Fruit fly (Drosophila melanogaster) whole organism, embryonic: ENCODE data around the gene CG5608.

Experiments used
- Abd-B ChIP-seq: fragments of 200-800 bp; sonication (Bioruptor generic); optimal IDR thresholded peaks from 2 replicates; lab custom pipeline; 2018; ENCODE audit warnings: missing biosample characterization, mild to moderate bottlenecking, missing genetic modification characterization, moderate library complexity
- Antp ChIP-seq: fragments of 200-800 bp; sonication (Bioruptor generic); optimal IDR thresholded peaks from 3 replicates; lab custom pipeline; 2016; ENCODE audit warnings: missing biosample characterization, missing genetic modification characterization
- Asciz ChIP-seq: fragments of 200-800 bp; sonication (Bioruptor generic); optimal IDR thresholded peaks from 2 replicates; lab custom pipeline; 2017; ENCODE audit warnings: missing biosample characterization, mild to moderate bottlenecking, missing genetic modification characterization, missing genetic modification reagents
- B-H1 ChIP-seq: fragments of 200-800 bp; sonication (Bioruptor generic); IDR thresholded peaks from 3 replicates; pipeline ENCODE4 v1.3.6; 2022; ENCODE audit warnings: missing biosample characterization, missing genetic modification characterization
- CG10267 ChIP-seq: fragments of 200-800 bp; sonication (Bioruptor generic); optimal IDR thresholded peaks from 2 replicates; lab custom pipeline; 2018; ENCODE audit warnings: missing biosample characterization, mild to moderate bottlenecking, missing genetic modification characterization, moderate library complexity
- CG10274 ChIP-seq: fragments of 200-800 bp; sonication (Bioruptor generic); optimal IDR thresholded peaks from 3 replicates; lab custom pipeline; 2017; ENCODE audit warnings: missing biosample characterization, mild to moderate bottlenecking, missing genetic modification characterization
- CG12071 ChIP-seq: fragments of 200-800 bp; sonication (Bioruptor generic); optimal IDR thresholded peaks from 3 replicates; lab custom pipeline; 2018; ENCODE audit warnings: missing biosample characterization, mild to moderate bottlenecking, missing genetic modification characterization
- CG12155 ChIP-seq: fragments of 200-800 bp; sonication (Bioruptor generic); optimal IDR thresholded peaks from 3 replicates; lab custom pipeline; 2016; ENCODE audit warnings: missing biosample characterization, missing genetic modification characterization
- CG12236 ChIP-seq: fragments of 200-800 bp; sonication (Bioruptor generic); optimal IDR thresholded peaks from 2 replicates; lab custom pipeline; 2016; ENCODE audit warnings: missing biosample characterization, missing genetic modification characterization
- CG15696 ChIP-seq: fragments of 200-800 bp; sonication (Bioruptor generic); optimal IDR thresholded peaks from 2 replicates; lab custom pipeline; 2019; ENCODE audit warnings: missing biosample characterization, mild to moderate bottlenecking, missing genetic modification characterization, moderate library complexity
- CG16813 ChIP-seq: fragments of 200-800 bp; sonication (Bioruptor generic); IDR thresholded peaks from 3 replicates; pipeline ENCODE4 v1.3.6; 2022; ENCODE audit warnings: missing biosample characterization, missing genetic modification characterization; ENCODE audit not compliant: partially characterized antibody
- CG16815 ChIP-seq: fragments of 200-800 bp; sonication (Bioruptor generic); optimal IDR thresholded peaks from 3 replicates; lab custom pipeline; 2017; ENCODE audit warnings: missing biosample characterization, mild to moderate bottlenecking, missing genetic modification characterization
- CG17328 ChIP-seq: fragments of 200-800 bp; sonication (Bioruptor generic); IDR thresholded peaks from 2 replicates; pipeline ENCODE4 v1.3.6; 2022; ENCODE audit warnings: missing biosample characterization, missing genetic modification characterization
- CG17359 ChIP-seq: fragments of 200-800 bp; sonication (Bioruptor generic); optimal IDR thresholded peaks from 3 replicates; lab custom pipeline; 2018; ENCODE audit warnings: missing biosample characterization, mild to moderate bottlenecking, missing genetic modification characterization, moderate library complexity
- CG18011 ChIP-seq: fragments of 200-800 bp; sonication (Bioruptor generic); optimal IDR thresholded peaks from 2 replicates; lab custom pipeline; 2017; ENCODE audit warnings: missing biosample characterization, missing genetic modification characterization, mild to moderate bottlenecking, moderate library complexity, missing genotype
- CG2120 ChIP-seq: fragments of 200-800 bp; sonication (Bioruptor generic); optimal IDR thresholded peaks from 3 replicates; lab custom pipeline; 2016; ENCODE audit warnings: missing biosample characterization, missing genetic modification characterization
- CG2199 ChIP-seq: fragments of 200-800 bp; sonication (Bioruptor generic); IDR thresholded peaks from 3 replicates; pipeline ENCODE4 v1.3.6; 2022; ENCODE audit warnings: missing biosample characterization, missing genetic modification characterization
- CG3281 ChIP-seq: fragments of 200-800 bp; sonication (Bioruptor generic); optimal IDR thresholded peaks from 3 replicates; lab custom pipeline; 2017; ENCODE audit warnings: missing biosample characterization, mild to moderate bottlenecking, missing genetic modification characterization
- CG4404 ChIP-seq: fragments of 200-800 bp; sonication (Bioruptor generic); IDR thresholded peaks from 2 replicates; pipeline ENCODE4 v1.3.6; 2022; ENCODE audit warnings: missing biosample characterization, missing genetic modification characterization
- CG4707 ChIP-seq: fragments of 200-800 bp; sonication (Bioruptor generic); optimal IDR thresholded peaks from 2 replicates; lab custom pipeline; 2018; ENCODE audit warnings: missing biosample characterization, mild to moderate bottlenecking, missing genetic modification characterization, moderate library complexity
- CG5245 ChIP-seq: fragments of 200-800 bp; sonication (Bioruptor generic); optimal IDR thresholded peaks from 3 replicates; lab custom pipeline; 2016; ENCODE audit warnings: missing biosample characterization, missing genetic modification characterization
- CG6791 ChIP-seq: fragments of 200-800 bp; sonication (Bioruptor generic); IDR thresholded peaks from 3 replicates; pipeline ENCODE4 v1.3.6; 2022; ENCODE audit warnings: missing biosample characterization, missing genetic modification characterization; ENCODE audit not compliant: partially characterized antibody
- Dfd ChIP-seq, 2 experiments: fragments of >200 bp; optimal IDR thresholded peaks; 2 replicates each; lab custom pipeline; 2017; ENCODE audit warnings: missing biosample characterization in 2 of 2, missing genetic modification characterization in 2 of 2
- Doc3 ChIP-seq: fragments of 200-800 bp; sonication (Bioruptor generic); IDR thresholded peaks from 3 replicates; pipeline ENCODE4 v1.3.6; 2022; ENCODE audit warnings: missing biosample characterization, missing genetic modification characterization; ENCODE audit not compliant: partially characterized antibody
- Fer1 ChIP-seq: fragments of 200-800 bp; sonication (Bioruptor generic); optimal IDR thresholded peaks from 2 replicates; lab custom pipeline; 2017; ENCODE audit warnings: missing biosample characterization, mild to moderate bottlenecking, missing genetic modification characterization
- Kr ChIP-seq: fragments of 200-800 bp; sonication (Bioruptor generic); optimal IDR thresholded peaks from 2 replicates; lab custom pipeline; 2017; ENCODE audit warnings: missing biosample characterization, mild to moderate bottlenecking, missing genetic modification characterization
- Lpt ChIP-seq: fragments of >200 bp; optimal IDR thresholded peaks from 2 replicates; lab custom pipeline; 2018; ENCODE audit warnings: missing biosample characterization, missing genetic modification characterization
- Mes4 ChIP-seq: fragments of 200-800 bp; sonication (Bioruptor generic); optimal IDR thresholded peaks from 2 replicates; lab custom pipeline; 2016; ENCODE audit warnings: missing biosample characterization, missing genetic modification characterization
- NC2α ChIP-seq: fragments of 200-800 bp; sonication (Bioruptor generic); optimal IDR thresholded peaks from 2 replicates; lab custom pipeline; 2016; ENCODE audit warnings: missing biosample characterization, missing genetic modification characterization
- NFAT ChIP-seq: fragments of 200-800 bp; sonication (Bioruptor generic); IDR thresholded peaks from 2 replicates; pipeline ENCODE4 v1.3.6; 2022; ENCODE audit warnings: missing biosample characterization, missing genetic modification characterization
- Sox100B ChIP-seq: fragments of 200-800 bp; sonication (Bioruptor generic); optimal IDR thresholded peaks from 3 replicates; lab custom pipeline; 2018; ENCODE audit warnings: missing biosample characterization, mild to moderate bottlenecking, missing genetic modification characterization
- bab2 ChIP-seq: fragments of 200-800 bp; sonication (Bioruptor generic); optimal IDR thresholded peaks from 2 replicates; lab custom pipeline; 2016; ENCODE audit warnings: missing biosample characterization, missing genetic modification characterization
- cato ChIP-seq: fragments of 200-800 bp; sonication (Bioruptor generic); optimal IDR thresholded peaks from 2 replicates; lab custom pipeline; 2016; ENCODE audit warnings: missing biosample characterization, missing genetic modification characterization, borderline replicate concordance
- dmrt99B ChIP-seq: fragments of 200-800 bp; sonication (Bioruptor generic); optimal IDR thresholded peaks from 2 replicates; lab custom pipeline; 2018; ENCODE audit warnings: missing biosample characterization, mild to moderate bottlenecking, missing genetic modification characterization, moderate library complexity
- eyg ChIP-seq: fragments of 200-800 bp; sonication (Bioruptor generic); optimal IDR thresholded peaks from 3 replicates; lab custom pipeline; 2016; ENCODE audit warnings: missing biosample characterization, missing genetic modification characterization
- fd102C ChIP-seq: fragments of 200-800 bp; sonication (Bioruptor generic); optimal IDR thresholded peaks from 2 replicates; lab custom pipeline; 2018; ENCODE audit warnings: missing biosample characterization, mild to moderate bottlenecking, missing genetic modification characterization, moderate library complexity
- gsb ChIP-seq: fragments of 200-800 bp; sonication (Bioruptor generic); IDR thresholded peaks from 2 replicates; pipeline ENCODE4 v1.3.6; 2022; ENCODE audit warnings: missing biosample characterization, missing genetic modification characterization
- hbn ChIP-seq: fragments of 200-800 bp; sonication (Bioruptor generic); IDR thresholded peaks from 2 replicates; pipeline ENCODE4 v1.3.6; 2022; ENCODE audit warnings: missing biosample characterization, missing genetic modification characterization; ENCODE audit not compliant: partially characterized antibody
- her ChIP-seq: fragments of 200-800 bp; sonication (Bioruptor generic); optimal IDR thresholded peaks from 2 replicates; lab custom pipeline; 2016; ENCODE audit warnings: missing biosample characterization, missing genetic modification characterization
- jigr1 ChIP-seq: fragments of 200-800 bp; sonication (Bioruptor generic); IDR thresholded peaks from 3 replicates; pipeline ENCODE4 v1.3.6; 2022; ENCODE audit warnings: missing biosample characterization, missing genetic modification characterization
- kni ChIP-seq: fragments of 200-800 bp; sonication (Bioruptor generic); optimal IDR thresholded peaks from 3 replicates; lab custom pipeline; 2017; ENCODE audit warnings: mild to moderate bottlenecking, missing biosample characterization, missing genetic modification reagents, missing genetic modification characterization
- lab ChIP-seq: fragments of 200-800 bp; sonication (Bioruptor generic); optimal IDR thresholded peaks from 3 replicates; lab custom pipeline; 2017; ENCODE audit warnings: missing biosample characterization, missing genetic modification characterization, mild to moderate bottlenecking, moderate library complexity, missing genetic modification reagents
- luna ChIP-seq: fragments of 200-800 bp; sonication (Bioruptor generic); optimal IDR thresholded peaks from 2 replicates; lab custom pipeline; 2016; ENCODE audit warnings: missing biosample characterization, missing genetic modification characterization
- phol ChIP-seq: fragments of 200-800 bp; sonication (Bioruptor generic); optimal IDR thresholded peaks from 3 replicates; lab custom pipeline; 2018; ENCODE audit warnings: missing biosample characterization, mild to moderate bottlenecking, missing genetic modification characterization, moderate library complexity
- ro ChIP-seq: fragments of 200-800 bp; sonication (Bioruptor generic); IDR thresholded peaks from 2 replicates; pipeline ENCODE4 v1.3.6; 2022; ENCODE audit warnings: missing biosample characterization, missing genetic modification characterization
- sens-2 ChIP-seq: fragments of 200-800 bp; sonication (Bioruptor generic); IDR thresholded peaks from 2 replicates; pipeline ENCODE4 v1.3.6; 2022; ENCODE audit warnings: missing biosample characterization, missing genetic modification characterization
- sim ChIP-seq: fragments of 200-800 bp; sonication (Bioruptor generic); IDR thresholded peaks from 2 replicates; pipeline ENCODE4 v1.3.6; 2022; ENCODE audit warnings: missing biosample characterization, missing genetic modification characterization
- sisA ChIP-seq: fragments of 200-800 bp; sonication (Bioruptor generic); IDR thresholded peaks from 2 replicates; pipeline ENCODE4 v1.3.6; 2022; ENCODE audit warnings: missing biosample characterization, missing genetic modification characterization
- sqz ChIP-seq: fragments of 200-800 bp; sonication (Bioruptor generic); optimal IDR thresholded peaks from 3 replicates; lab custom pipeline; 2018; ENCODE audit warnings: missing biosample characterization, mild to moderate bottlenecking, missing genetic modification characterization
- tx ChIP-seq: fragments of 200-800 bp; sonication (Bioruptor generic); optimal IDR thresholded peaks from 2 replicates; lab custom pipeline; 2016; ENCODE audit warnings: missing biosample characterization, missing genetic modification characterization
- yki ChIP-seq: fragments of >200 bp; optimal IDR thresholded peaks from 3 replicates; lab custom pipeline; 2018

The CG5608 gene

dm6 chr3R:12448889-12449314 lies 16.2 kb downstream of the CG5608 start, which contains the start of gene CG18549 (continued):
- TF ChIP-seq NC2α (GFP tag; lab: Kevin White, UChicago) (peak; percentile 99), tx (GFP tag; lab: Kevin White, UChicago) (peak; percentile 99), phol (tag; lab: Kevin White, UChicago) (peak; percentile 100), CG10274 (GFP tag; lab: Kevin White, UChicago) (peak; percentile 98), kni (GFP tag; lab: Kevin White, UChicago) (peak; percentile 99), B-H1 (GFP tag; lab: Robert Waterston, UW) (peak; percentile 100), CG16813 (peak; percentile 80), her (GFP tag; lab: Kevin White, UChicago) (peak; percentile 97), jigr1 (GFP tag; lab: Robert Waterston, UW) (peak; percentile 99), luna (GFP tag; lab: Kevin White, UChicago) (peak; percentile 98), CG12155 (peak; percentile 99), CG10267 (tag; lab: Kevin White, UChicago) (peak; percentile 100), lab (GFP tag; lab: Kevin White, UChicago) (peak; percentile 100), Asciz (GFP tag; lab: Kevin White, UChicago) (peak; percentile 100), CG4707 (GFP tag; lab: Kevin White, UChicago) (peak; percentile 99), bab2 (GFP tag; lab: Kevin White, UChicago) (peak; percentile 100), Dfd (GFP tag; optimal IDR thresholded peaks at IDR 0.05; lab: Kevin White, UChicago) (no peak), Sox100B (GFP tag; lab: Kevin White, UChicago) (peak; percentile 100), CG5245 (GFP tag; lab: Kevin White, UChicago) (peak; percentile 100), ro (GFP tag; lab: Robert Waterston, UW) (peak; percentile 99), dmrt99B (peak; percentile 100), Kr (GFP tag; lab: Kevin White, UChicago) (peak; percentile 73), sim (GFP tag; lab: Robert Waterston, UW) (peak; percentile 100), hbn (GFP tag; lab: Robert Waterston, UW) (peak; percentile 86), yki (lab: Kevin White, UChicago) (no peak), cato (GFP tag; lab: Kevin White, UChicago) (peak; percentile 99), NFAT (peak; percentile 99), Doc3 (peak; percentile 85), CG12071 (GFP tag; lab: Kevin White, UChicago) (peak; percentile 99), Lpt (no peak), CG18011 (GFP tag; lab: Kevin White, UChicago) (peak; percentile 93), eyg (GFP tag; lab: Kevin White, UChicago) (peak; percentile 99), sisA (GFP tag; lab: Robert Waterston, UW) (peak; percentile 100), sens-2 (peak; percentile 100), CG3281 (GFP tag; lab: Kevin White, UChicago) (peak; percentile 99), CG16815 (GFP tag; lab: Kevin White, UChicago) (peak; percentile 99), CG4404 (peak; percentile 99), sqz (peak; percentile 100), CG15696 (tag; lab: Kevin White, UChicago) (peak; percentile 99), gsb (peak; percentile 100), fd102C (peak; percentile 92), CG2199 (GFP tag; lab: Robert Waterston, UW) (peak; percentile 100), Mes4 (GFP tag; lab: Kevin White, UChicago) (peak; percentile 99), Fer1 (peak; percentile 100), Antp (GFP tag; lab: Kevin White, UChicago) (peak; percentile 99), CG2120 (GFP tag; lab: Kevin White, UChicago) (peak; percentile 100), CG12236 (GFP tag; lab: Kevin White, UChicago) (peak; percentile 99), Abd-B (GFP tag; lab: Kevin White, UChicago) (peak; percentile 100), CG6791 (GFP tag; lab: Robert Waterston, UW) (peak; percentile 81), CG17328 (GFP tag; lab: Robert Waterston, UW) (peak; percentile 100), CG17359 (tag; lab: Kevin White, UChicago) (peak; percentile 100)
